Fruit fly (Drosophila melanogaster): ENCODE data around the gene Elp1.
A peak's percentile ranks its signal among the peaks of the same experiment; 100 is the strongest.

Gene Elp1

dm6 chr3R:11673955-11674663 lies 23.3 kb downstream of the Elp1 start, which contains the start of gene CG14715 (continued):
- TF ChIP-seq Hr78 (GFP tag; optimal IDR thresholded peaks at IDR 0.05) (no peak), CG34376 (GFP tag; optimal IDR thresholded peaks at IDR 0.05) (no peak), croc (GFP tag; conservative IDR thresholded peaks at IDR 0.05) (no peak), Chrac-16 (GFP tag; optimal IDR thresholded peaks at IDR 0.05) (peak; percentile 39), shn (GFP tag; optimal IDR thresholded peaks at IDR 0.05) (peak; percentile 48), so (GFP tag; IDR thresholded peaks at IDR 0.05) (no peak), CG7271 (tag; optimal IDR thresholded peaks at IDR 0.05) (no peak), CG4730 (GFP tag; IDR thresholded peaks at IDR 0.05) (no peak), nmo (GFP tag; optimal IDR thresholded peaks at IDR 0.05) (peak; percentile 74), CG18011 (GFP tag; optimal IDR thresholded peaks at IDR 0.05) (no peak), CG3847 (GFP tag; IDR thresholded peaks at IDR 0.05) (peak; percentile 72), CrebB (tag; optimal IDR thresholded peaks at IDR 0.05) (no peak), chn (GFP tag; optimal IDR thresholded peaks at IDR 0.05) (peak; percentile 53), ftz-f1 (GFP tag; optimal IDR thresholded peaks at IDR 0.05) (no peak), CG31388 (GFP tag; optimal IDR thresholded peaks at IDR 0.05) (no peak), CG14050 (GFP tag; IDR thresholded peaks at IDR 0.05) (no peak), E2f1 (GFP tag; IDR thresholded peaks at IDR 0.05) (peak; percentile 57), hth (optimal IDR thresholded peaks at IDR 0.05) (no peak), HmgZ (tag; optimal IDR thresholded peaks at IDR 0.05) (peak; percentile 67), Nf-YA (GFP tag; IDR thresholded peaks at IDR 0.05) (no peak), unc-4 (GFP tag; IDR thresholded peaks at IDR 0.05; ENCODE audit: partially characterized antibody) (peak; percentile 51; the same call in 1 of the 2 replicates), sug (tag; optimal IDR thresholded peaks at IDR 0.05) (peak; percentile 19), CG4328 (GFP tag; optimal IDR thresholded peaks at IDR 0.05) (no peak), CG17361 (GFP tag; IDR thresholded peaks at IDR 0.05) (peak; percentile 60; the same call in 2 of the 3 replicates), lov (optimal IDR thresholded peaks at IDR 0.05) (no peak), lov (GFP tag; IDR thresholded peaks at IDR 0.05) (no peak), CG16863 (GFP tag; optimal IDR thresholded peaks at IDR 0.05) (peak; percentile 7), CG14441 (GFP tag; IDR thresholded peaks at IDR 0.05) (peak; percentile 63), sna (GFP tag; IDR thresholded peaks at IDR 0.05; ENCODE audit: partially characterized antibody) (no peak), fd96Cb (tag; optimal IDR thresholded peaks at IDR 0.05) (no peak), Hand (GFP tag; optimal IDR thresholded peaks at IDR 0.05) (no peak), fd102C (GFP tag; optimal IDR thresholded peaks at IDR 0.05) (no peak), Sin3A (optimal IDR thresholded peaks at IDR 0.05) (peak; percentile 25), HLH3B (GFP tag; IDR thresholded peaks at IDR 0.05) (no peak), CG16815 (GFP tag; optimal IDR thresholded peaks at IDR 0.05) (no peak), Eip74EF (GFP tag; optimal IDR thresholded peaks at IDR 0.05) (no peak), Nf-YB (GFP tag; optimal IDR thresholded peaks at IDR 0.05) (peak; percentile 8), zen2 (GFP tag; IDR thresholded peaks at IDR 0.05; ENCODE audit: partially characterized antibody) (no peak), Blimp-1 (GFP tag; optimal IDR thresholded peaks at IDR 0.05) (peak; percentile 37), CG8944 (GFP tag; optimal IDR thresholded peaks at IDR 0.05) (peak; percentile 35), Sox100B (GFP tag; optimal IDR thresholded peaks at IDR 0.05) (no peak), CG15479 (GFP tag; optimal IDR thresholded peaks at IDR 0.05) (no peak), tap (tag; optimal IDR thresholded peaks at IDR 0.05) (no peak), CG6254 (GFP tag; optimal IDR thresholded peaks at IDR 0.05) (no peak), CG7556 (GFP tag; optimal IDR thresholded peaks at IDR 0.05) (peak; percentile 7), pan (optimal IDR thresholded peaks at IDR 0.05) (no peak), pan (GFP tag; optimal IDR thresholded peaks at IDR 0.05 in 1 of 2, IDR thresholded peaks at IDR 0.05 in 1 of 2) (peak in 1 of 2 experiments; percentile 58), psq (GFP tag; optimal IDR thresholded peaks at IDR 0.05) (no peak), CG17612 (GFP tag; IDR thresholded peaks at IDR 0.05) (no peak), CG1647 (GFP tag; optimal IDR thresholded peaks at IDR 0.05) (no peak)
